Fruit fly (Drosophila melanogaster): ENCODE data around the gene loco.

DNA sequence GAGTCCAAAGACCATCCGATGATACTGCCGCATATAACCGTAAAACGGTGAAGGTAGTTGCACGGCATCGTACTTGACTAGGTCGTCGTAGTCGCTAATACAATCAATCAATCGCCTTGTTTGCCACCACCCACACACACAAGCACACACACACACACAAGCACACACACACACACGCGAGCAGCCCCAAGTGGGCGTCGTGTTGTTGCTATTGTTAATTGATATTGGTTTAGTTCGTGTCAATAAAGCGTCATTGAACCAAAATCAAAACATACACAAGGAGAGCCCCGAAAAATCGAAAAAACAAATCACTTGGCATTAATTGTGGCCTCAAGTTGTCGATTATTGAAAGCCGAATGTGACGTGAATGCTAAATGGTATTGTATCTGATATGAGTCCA lies 42.7 kb downstream of the loco start:
- no peak for TF ChIP-seq kay (GFP tag; ENCODE audit: borderline replicate concordance)
- TF ChIP-seq CG33017 (tag; optimal IDR thresholded peaks at IDR 0.05) = no peak
- TF ChIP-seq ovo (GFP tag; optimal IDR thresholded peaks at IDR 0.05) = no peak
- no peak for TF ChIP-seq CG1620 (GFP tag; optimal IDR thresholded peaks at IDR 0.05)
- TF ChIP-seq CG14711 (tag; optimal IDR thresholded peaks at IDR 0.05) = no peak
- TF ChIP-seq Hr96 (GFP tag; optimal IDR thresholded peaks at IDR 0.05) = no peak
- TF ChIP-seq cic (GFP tag; optimal IDR thresholded peaks at IDR 0.05) = no peak
- TF ChIP-seq bab1 (GFP tag; optimal IDR thresholded peaks at IDR 0.05) = no peak
- TF ChIP-seq CG11617 (GFP tag; optimal IDR thresholded peaks at IDR 0.05) = no peak
- TF ChIP-seq toe (GFP tag; optimal IDR thresholded peaks at IDR 0.05) = no peak

Data from whole organism, adult.